Worm (Caenorhabditis elegans) whole organism, L3 larva: Measurements from ENCODE around the gene F57A10.4.
"Not testable (repeated sequence)": the region's sequence is repeated elsewhere in the genome, so short reads cannot be mapped to it uniquely, and the experiment has no call there.

ENCODE experiments used
- ZK546.5 ChIP-seq: sonication (generic microtip); optimal IDR thresholded peaks from 2 replicates; lab custom pipeline; 2017; ENCODE audit warnings: missing biosample characterization, missing genetic modification characterization
- aly-2 ChIP-seq: fragments of 150-350 bp; optimal IDR thresholded peaks from 2 replicates; lab custom pipeline; 2014; ENCODE audit warnings: missing biosample characterization, missing genetic modification characterization
- ama-1 ChIP-seq: fragments of 150-350 bp; optimal IDR thresholded peaks from 2 replicates; lab custom pipeline; 2018
- ceh-16 ChIP-seq: sonication (generic microtip); optimal IDR thresholded peaks from 2 replicates; lab custom pipeline; 2017; ENCODE audit warnings: missing biosample characterization, missing genetic modification characterization
- ceh-28 ChIP-seq: fragments of 150-350 bp; optimal IDR thresholded peaks from 2 replicates; lab custom pipeline; 2014; ENCODE audit warnings: missing biosample characterization, missing genetic modification reagents, missing genetic modification characterization
- egl-5 ChIP-seq: fragments of 150-350 bp; optimal IDR thresholded peaks from 2 replicates; lab custom pipeline; 2017; ENCODE audit warnings: missing biosample characterization, missing genetic modification reagents, missing genetic modification characterization, inconsistent platforms
- elt-1 ChIP-seq: fragments of 150-350 bp; optimal IDR thresholded peaks from 2 replicates; lab custom pipeline; 2014; ENCODE audit warnings: missing biosample characterization, missing genetic modification characterization
- fkh-10 ChIP-seq: sonication (generic microtip); optimal IDR thresholded peaks from 2 replicates; lab custom pipeline; 2017; ENCODE audit warnings: missing biosample characterization, missing genetic modification reagents, missing genetic modification characterization
- fkh-2 ChIP-seq: fragments of 150-350 bp; optimal IDR thresholded peaks from 2 replicates; lab custom pipeline; 2014; ENCODE audit warnings: missing biosample characterization, missing genetic modification reagents, missing genetic modification characterization
- hmg-11 ChIP-seq: sonication (generic microtip); optimal IDR thresholded peaks from 2 replicates; lab custom pipeline; 2016; ENCODE audit warnings: missing genetic modification characterization, missing compliant biosample characterization
- lin-15B ChIP-seq: fragments of 150-350 bp; optimal IDR thresholded peaks from 2 replicates; lab custom pipeline; 2014; ENCODE audit warnings: missing biosample characterization, missing genetic modification characterization
- lsy-12 ChIP-seq: sonication (generic microtip); optimal IDR thresholded peaks from 2 replicates; lab custom pipeline; 2016; ENCODE audit warnings: mild to moderate bottlenecking, missing genetic modification characterization, missing compliant biosample characterization
- mml-1 ChIP-seq: fragments of 150-350 bp; sonication (generic microtip); optimal IDR thresholded peaks from 3 replicates; lab custom pipeline; 2014; ENCODE audit warnings: missing biosample characterization, missing genetic modification characterization
- nhr-11 ChIP-seq: fragments of 150-350 bp; optimal IDR thresholded peaks from 2 replicates; lab custom pipeline; 2014; ENCODE audit warnings: missing biosample characterization, missing genetic modification characterization
- nhr-237 ChIP-seq: fragments of 150-350 bp; optimal IDR thresholded peaks from 2 replicates; lab custom pipeline; 2014; ENCODE audit warnings: missing biosample characterization, missing genetic modification characterization
- nhr-25 ChIP-seq: sonication (generic microtip); optimal IDR thresholded peaks from 2 replicates; lab custom pipeline; 2017; ENCODE audit warnings: missing biosample characterization, missing genetic modification characterization
- nhr-28 ChIP-seq: fragments of 150-350 bp; optimal IDR thresholded peaks from 2 replicates; lab custom pipeline; 2014; ENCODE audit warnings: missing biosample characterization, missing genetic modification characterization
- nhr-76 ChIP-seq: fragments of 150-350 bp; sonication (generic microtip); optimal IDR thresholded peaks from 5 replicates; lab custom pipeline; 2014; ENCODE audit warnings: missing biosample characterization, missing genetic modification characterization
- nhr-77 ChIP-seq: fragments of 150-350 bp; optimal IDR thresholded peaks from 2 replicates; lab custom pipeline; 2014; ENCODE audit warnings: missing biosample characterization, missing genetic modification characterization
- pqm-1 ChIP-seq: fragments of 150-350 bp; optimal IDR thresholded peaks from 2 replicates; lab custom pipeline; 2017; ENCODE audit warnings: missing biosample characterization, missing genetic modification characterization, inconsistent platforms
- skn-1 ChIP-seq: fragments of 150-350 bp; optimal IDR thresholded peaks from 2 replicates; lab custom pipeline; 2014; ENCODE audit warnings: missing biosample characterization, missing genetic modification characterization
- unc-62 ChIP-seq: fragments of 150-350 bp; sonication (generic microtip); optimal IDR thresholded peaks from 4 replicates; lab custom pipeline; 2014; ENCODE audit warnings: missing biosample characterization, missing genetic modification reagents, missing genetic modification characterization
- zag-1 ChIP-seq: fragments of 150-350 bp; optimal IDR thresholded peaks from 2 replicates; lab custom pipeline; 2014; ENCODE audit warnings: missing biosample characterization, missing genetic modification characterization
- ztf-4 ChIP-seq: fragments of 150-350 bp; optimal IDR thresholded peaks from 2 replicates; lab custom pipeline; 2014; ENCODE audit warnings: missing biosample characterization, missing genetic modification characterization

The F57A10.4 gene

ce11 chrV:15811982-15812381 lies 42.7 kb downstream of the F57A10.4 start, which contains the start of gene nhr-282:
Gene nhr-282, plus strand, starts transcription at chrV:15812282.
- TF ChIP-seq nhr-11; hmg-11; lsy-12 (tag; lab: Kevin White, UChicago): not testable (repeated sequence)

ce11 chrV:15815962-15816432 lies 46.8 kb downstream of the F57A10.4 start, which contains the start of the genes fbxa-69 and F54B8.4:
Gene fbxa-69, minus strand, starts transcription at chrV:15815971.
Gene F54B8.4, plus strand, starts transcription at chrV:15816382.
- no peak for TF ChIP-seq zag-1
- TF ChIP-seq ama-1 (lab: Kevin White, UChicago): no peak
- TF ChIP-seq nhr-28 (tag; lab: Kevin White, UChicago): no peak
- TF ChIP-seq lsy-12 (tag; lab: Kevin White, UChicago): no peak
- no peak for TF ChIP-seq pqm-1 (tag; lab: Kevin White, UChicago)
- TF ChIP-seq ZK546.5 (tag; lab: Kevin White, UChicago): no peak
- TF ChIP-seq aly-2 (tag; lab: Kevin White, UChicago): no peak
- TF ChIP-seq nhr-25 (tag; lab: Kevin White, UChicago): no peak
- TF ChIP-seq nhr-237: no peak
- TF ChIP-seq ztf-4 (tag; lab: Kevin White, UChicago): no peak
- no peak for TF ChIP-seq egl-5 (tag; lab: Kevin White, UChicago)
- no peak for TF ChIP-seq nhr-76 (tag; lab: Kevin White, UChicago)
- TF ChIP-seq lin-15B: no peak
- no peak for TF ChIP-seq unc-62 (GFP tag; lab: Kevin White, UChicago)
- TF ChIP-seq ceh-16: no peak
- TF ChIP-seq ceh-28 (tag; lab: Kevin White, UChicago): no peak
- no peak for TF ChIP-seq fkh-10 (GFP tag; lab: Kevin White, UChicago)
- no peak for TF ChIP-seq fkh-2
- TF ChIP-seq mml-1: no peak
- TF ChIP-seq skn-1 (tag; lab: Kevin White, UChicago): no peak

- TF ChIP-seq elt-1 (tag; lab: Kevin White, UChicago): no peak
- no peak for TF ChIP-seq nhr-77 (tag; lab: Kevin White, UChicago)
- TF ChIP-seq lsy-12 (tag; lab: Kevin White, UChicago): no peak
Observed at ce11 chrV:15817746-15818145, 48.5 kb downstream of the F57A10.4 start, which contains the start of gene abf-3. Gene abf-3, minus strand, starts transcription at chrV:15817846.
